Fruit fly (Drosophila melanogaster) whole organism, pupa: ENCODE data around the gene Send1.

Source experiments
- CG10348 ChIP-seq: fragments of 200-800 bp; sonication (Bioruptor generic); IDR thresholded peaks from 2 replicates; pipeline ENCODE4 v1.3.6; 2022; ENCODE audit warnings: missing biosample characterization, missing genetic modification characterization
- CG12605 ChIP-seq: fragments of 200-800 bp; sonication (Bioruptor generic); IDR thresholded peaks from 2 replicates; pipeline ENCODE4 v1.3.6; 2022; ENCODE audit warnings: missing biosample characterization, missing genetic modification characterization
- CG15710 ChIP-seq: fragments of 200-800 bp; sonication (Bioruptor generic); optimal IDR thresholded peaks from 2 replicates; lab custom pipeline; 2018; ENCODE audit warnings: missing biosample characterization, mild to moderate bottlenecking, missing genetic modification characterization, moderate library complexity
- CG32121 ChIP-seq: fragments of 200-800 bp; sonication (Bioruptor generic); IDR thresholded peaks from 2 replicates; pipeline ENCODE4 v1.3.6; 2022; ENCODE audit warnings: missing biosample characterization, missing genetic modification characterization
- CG34367 ChIP-seq: fragments of 200-800 bp; sonication (Bioruptor generic); optimal IDR thresholded peaks from 2 replicates; lab custom pipeline; 2018; ENCODE audit warnings: missing biosample characterization, mild to moderate bottlenecking, missing genetic modification characterization
- CG8159 ChIP-seq: fragments of 200-800 bp; sonication (Bioruptor generic); optimal IDR thresholded peaks from 3 replicates; lab custom pipeline; 2018; ENCODE audit warnings: missing biosample characterization, mild to moderate bottlenecking, missing genetic modification characterization, moderate library complexity
- CG8301 ChIP-seq: fragments of 200-800 bp; sonication (Bioruptor generic); optimal IDR thresholded peaks from 2 replicates; lab custom pipeline; 2018; ENCODE audit warnings: missing biosample characterization, mild to moderate bottlenecking, missing genetic modification characterization
- CG9948 ChIP-seq: fragments of 200-800 bp; sonication (Bioruptor generic); optimal IDR thresholded peaks from 2 replicates; lab custom pipeline; 2018; ENCODE audit warnings: missing biosample characterization, mild to moderate bottlenecking, missing genetic modification characterization, moderate library complexity
- EcR ChIP-seq: fragments of 200-800 bp; sonication (Bioruptor generic); optimal IDR thresholded peaks from 3 replicates; lab custom pipeline; 2019; ENCODE audit warnings: missing biosample characterization, missing genetic modification characterization, mild to moderate bottlenecking, moderate library complexity, missing genetic modification reagents
- Pif1A ChIP-seq: fragments of 200-800 bp; sonication (Bioruptor generic); optimal IDR thresholded peaks from 3 replicates; lab custom pipeline; 2016; ENCODE audit warnings: missing biosample characterization, missing genetic modification characterization
- Pif1B ChIP-seq: fragments of 200-800 bp; sonication (Bioruptor generic); optimal IDR thresholded peaks from 3 replicates; lab custom pipeline; 2016; ENCODE audit warnings: missing biosample characterization, missing genetic modification characterization
- Snoo ChIP-seq: fragments of 200-800 bp; sonication (Bioruptor generic); optimal IDR thresholded peaks from 3 replicates; lab custom pipeline; 2017; ENCODE audit warnings: missing biosample characterization, mild to moderate bottlenecking, missing genetic modification characterization, inconsistent platforms
- fd96Ca ChIP-seq: fragments of 200-800 bp; sonication (Bioruptor generic); IDR thresholded peaks from 3 replicates; pipeline ENCODE4 v1.3.6; 2022; ENCODE audit warnings: missing biosample characterization, missing genetic modification characterization
- gl ChIP-seq: fragments of 200-800 bp; sonication (Bioruptor generic); optimal IDR thresholded peaks from 2 replicates; lab custom pipeline; 2018; ENCODE audit warnings: missing biosample characterization, mild to moderate bottlenecking, missing genetic modification characterization

DNA sequence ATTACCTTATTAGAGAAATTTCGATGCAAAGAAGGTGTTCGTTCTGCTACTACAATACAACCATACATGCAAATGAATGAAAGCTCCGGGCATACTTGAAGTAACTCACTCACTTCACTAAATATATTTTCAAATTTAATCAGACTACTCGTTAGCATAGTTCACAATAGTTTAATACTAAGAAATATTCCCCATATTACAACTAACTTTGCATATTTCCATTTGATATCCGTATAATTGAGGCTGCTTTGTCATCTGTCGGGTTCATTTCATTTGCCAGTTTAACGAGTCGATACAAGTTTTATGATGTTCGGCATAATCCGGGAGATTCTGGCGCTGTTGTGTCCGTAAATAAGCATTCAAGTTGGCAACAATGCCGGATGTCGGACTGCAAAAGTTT lies 35.8 kb upstream of the Send1 start, which contains the start of gene robl22E:
- TF ChIP-seq gl (tag; lab: Kevin White, UChicago): no peak
- TF ChIP-seq CG32121: no peak
- no peak for TF ChIP-seq CG8301 (tag; lab: Kevin White, UChicago)
- TF ChIP-seq EcR (GFP tag; lab: Kevin White, UChicago): no peak
- no peak for TF ChIP-seq CG15710 (tag; lab: Kevin White, UChicago)
- no peak for TF ChIP-seq CG9948 (tag; lab: Kevin White, UChicago)
- no peak for TF ChIP-seq Snoo (tag; lab: Kevin White, UChicago)
- no peak for TF ChIP-seq CG34367 (tag; lab: Kevin White, UChicago)
- TF ChIP-seq CG8159: no peak
- TF ChIP-seq CG12605 (GFP tag; lab: Robert Waterston, UW): no peak
- no peak for TF ChIP-seq Pif1A (GFP tag; lab: Kevin White, UChicago)
- no peak for TF ChIP-seq Pif1B
- TF ChIP-seq fd96Ca (GFP tag; lab: Robert Waterston, UW): no peak
- no peak for TF ChIP-seq CG10348 (GFP tag; lab: Robert Waterston, UW)
